Worm (Caenorhabditis elegans) whole organism, young adult: Measurements from ENCODE around the gene clec-166.
A peak's percentile ranks its signal among the peaks of the same experiment; 100 is the strongest.

Experiments
- F23B12.7 ChIP-seq: sonication (generic microtip); optimal IDR thresholded peaks from 2 replicates; lab custom pipeline; 2017; ENCODE audit warnings: missing genetic modification characterization, mild to moderate bottlenecking, missing compliant biosample characterization, antibody characterized with exemption, moderate library complexity; ENCODE audit not compliant: insufficient read depth
- Y67H2A.10 ChIP-seq: fragments of 200-800 bp; sonication (Bioruptor generic); conservative IDR thresholded peaks from 2 replicates; pipeline ENCODE4 v1.3.6; 2022; ENCODE audit warnings: missing genetic modification reagents, missing genetic modification characterization, missing compliant biosample characterization
- egrh-3 ChIP-seq: fragments of 200-800 bp; sonication (Bioruptor generic); IDR thresholded peaks from 2 replicates; pipeline ENCODE4 v1.3.6; 2022; ENCODE audit warnings: missing genetic modification reagents, missing genetic modification characterization, missing compliant biosample characterization
- hrde-1 ChIP-seq: sonication (generic microtip); optimal IDR thresholded peaks from 2 replicates; lab custom pipeline; 2016; ENCODE audit warnings: missing genetic modification characterization, mild to moderate bottlenecking, missing compliant biosample characterization, moderate library complexity, missing genotype, missing genetic modification reagents, borderline replicate concordance
- lag-1 ChIP-seq: fragments of 200-800 bp; sonication (Bioruptor generic); IDR thresholded peaks from 2 replicates; pipeline ENCODE4 v1.3.6; 2022; ENCODE audit warnings: missing genetic modification reagents, missing genetic modification characterization, missing compliant biosample characterization
- nfya-1 ChIP-seq: sonication (generic microtip); optimal IDR thresholded peaks from 2 replicates; lab custom pipeline; 2017; ENCODE audit warnings: antibody characterized with exemption, missing compliant biosample characterization, missing genetic modification characterization, borderline replicate concordance; ENCODE audit not compliant: insufficient read depth
- sdz-38 ChIP-seq: sonication (generic microtip); optimal IDR thresholded peaks from 2 replicates; lab custom pipeline; 2016; ENCODE audit warnings: missing genotype, missing genetic modification characterization, missing compliant biosample characterization
- tlf-1 ChIP-seq: fragments of 200-800 bp; sonication (Bioruptor generic); optimal IDR thresholded peaks from 2 replicates; lab custom pipeline; 2018; ENCODE audit warnings: mild to moderate bottlenecking, missing genetic modification characterization, missing compliant biosample characterization
- unc-130 ChIP-seq: sonication (generic microtip); optimal IDR thresholded peaks from 2 replicates; lab custom pipeline; 2016; ENCODE audit warnings: missing genetic modification reagents, missing genetic modification characterization, missing compliant biosample characterization
- zim-3 ChIP-seq: sonication (generic microtip); optimal IDR thresholded peaks from 2 replicates; lab custom pipeline; 2017; ENCODE audit warnings: mild to moderate bottlenecking, missing genetic modification characterization, moderate library complexity, missing compliant biosample characterization

- TF ChIP-seq nfya-1 (tag; lab: Kevin White, UChicago) (no peak), hrde-1 (no peak), egrh-3 (no peak), lag-1 (GFP tag; lab: Robert Waterston, UW) (no peak), Y67H2A.10 (GFP tag; lab: Robert Waterston, UW) (no peak), sdz-38 (tag; lab: Kevin White, UChicago) (no peak), unc-130 (GFP tag; lab: Kevin White, UChicago) (peak; percentile 55), zim-3 (no peak), F23B12.7 (no peak), tlf-1 (peak; percentile 53)
Measured at ce11 chrIV:1277067-1277466, 25.9 kb upstream of the clec-166 start.
